Worm (Caenorhabditis elegans): ENCODE measurements around the gene srv-21.

DNA sequence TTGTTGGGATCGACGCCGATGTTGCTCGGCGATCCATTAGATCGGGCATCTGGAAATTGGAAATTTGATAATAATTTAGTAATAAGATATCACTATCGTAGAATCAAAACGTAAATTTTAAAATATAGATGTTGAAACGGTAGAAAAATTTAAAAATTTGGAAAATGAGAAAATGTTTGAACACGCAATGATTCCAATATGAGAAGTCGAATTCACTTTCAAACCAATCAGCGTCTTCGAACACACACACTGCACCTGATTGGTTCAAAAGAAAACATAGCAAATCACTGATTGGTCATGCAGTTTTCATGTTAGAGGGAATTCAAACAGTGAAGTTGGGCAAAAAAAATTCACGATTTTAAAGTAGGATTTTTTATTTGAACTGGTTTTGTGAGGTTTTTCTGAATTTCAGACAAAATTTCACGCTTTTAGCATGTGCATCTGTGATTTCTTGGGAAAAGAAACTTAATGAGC lies 26.2 kb upstream of the srv-21 start, which contains the start of gene H04M03.12:
- TF ChIP-seq ztf-16 (tag; optimal IDR thresholded peaks at IDR 0.05) (no peak), pha-4 (tag; optimal IDR thresholded peaks at IDR 0.05) (no peak), nfya-1 (tag; optimal IDR thresholded peaks at IDR 0.05) (peak; percentile 53), odd-2 (tag; optimal IDR thresholded peaks at IDR 0.05) (no peak), F13H6.1 (tag; optimal IDR thresholded peaks at IDR 0.05) (no peak), lin-11 (tag; optimal IDR thresholded peaks at IDR 0.05) (no peak), ceh-14 (tag; optimal IDR thresholded peaks at IDR 0.05) (no peak), fkh-10 (GFP tag; optimal IDR thresholded peaks at IDR 0.05) (no peak), ama-1 (optimal IDR thresholded peaks at IDR 0.05) (no peak)

Data from whole organism, late embryonic.